Fruit fly (Drosophila melanogaster): ENCODE data around the gene Mi-2.
A peak's percentile ranks its signal among the peaks of the same experiment; 100 is the strongest.

The Mi-2 gene

DNA sequence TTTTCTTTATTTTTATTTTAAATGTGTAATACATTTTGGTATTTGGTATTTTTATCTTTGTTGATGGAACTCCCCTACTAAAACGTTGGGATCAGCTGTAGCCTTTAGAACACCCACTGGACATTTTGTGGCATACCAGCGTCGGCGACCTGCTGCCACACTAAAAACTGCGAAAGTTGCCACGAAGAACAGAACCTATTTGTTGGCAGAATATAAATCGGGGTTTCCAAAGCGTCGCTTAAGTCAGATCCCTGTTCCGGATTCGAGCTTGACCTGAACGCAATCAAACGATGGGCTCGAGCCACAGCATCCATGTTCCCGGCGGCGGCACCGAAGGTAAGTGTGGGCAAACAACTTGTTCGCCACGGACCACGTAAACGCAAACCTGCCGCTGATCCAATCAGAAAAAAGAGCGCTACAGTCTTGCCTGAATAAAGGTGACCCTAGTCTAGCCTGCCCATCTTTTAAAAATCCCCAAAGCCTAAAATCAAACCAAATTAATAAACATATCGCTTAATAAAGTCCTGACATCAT lies 14.8 kb upstream of the Mi-2 start, which contains the start of gene Grasp65:
Gene Grasp65, plus strand, starts transcription at position 173 of the 534 bp plus-strand sequence.
- peak; percentile 52 for TF ChIP-seq CG17801 (GFP tag; optimal IDR thresholded peaks at IDR 0.05; ENCODE audit: partially characterized antibody)

DNA sequence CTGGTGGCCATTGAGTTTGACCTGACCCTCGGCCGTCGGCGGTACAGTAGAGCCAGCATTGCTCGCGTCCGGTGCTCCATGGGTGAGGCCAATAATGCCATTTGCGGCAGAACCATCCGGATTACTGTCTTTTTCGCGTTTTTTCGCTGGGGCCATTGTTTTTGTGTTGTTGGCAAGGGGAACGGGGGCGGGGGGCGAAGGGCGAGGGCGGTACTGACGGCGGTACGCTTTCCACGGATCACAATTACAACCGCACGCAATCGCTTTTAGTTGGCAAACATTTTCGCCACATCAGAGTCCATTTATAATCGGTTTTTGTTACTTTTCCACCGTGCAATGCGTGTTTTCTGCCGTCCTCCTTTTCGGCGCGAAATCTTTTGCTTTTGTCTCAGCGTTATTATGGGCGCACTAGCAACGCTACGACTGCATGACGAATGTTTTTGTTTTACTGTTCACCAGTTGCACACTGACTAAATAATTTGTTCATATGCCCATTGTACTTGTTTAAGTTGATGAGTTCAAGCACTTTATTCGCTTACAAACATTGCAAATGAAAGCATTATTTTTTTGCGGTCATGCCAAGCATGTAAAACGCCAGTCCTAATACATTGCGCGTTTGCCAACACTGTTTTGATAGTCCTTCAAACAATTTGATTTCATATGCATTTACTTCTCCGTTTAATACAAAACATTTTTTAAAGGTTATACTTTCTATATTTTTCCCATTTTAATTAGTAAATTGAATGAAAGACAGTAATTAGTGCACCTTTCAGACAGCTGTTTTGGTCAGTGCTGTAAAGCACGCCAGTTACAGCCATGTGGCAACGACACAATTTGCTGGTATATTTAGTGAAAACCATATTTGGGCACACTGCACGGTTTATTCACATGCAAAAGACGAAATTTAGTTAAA lies 13.1 kb upstream of the Mi-2 start, which contains the start of gene Pfdn6:
Gene Pfdn6, plus strand, starts transcription at position 839 of the 913 bp plus-strand sequence.
- peak; percentile 82 for TF ChIP-seq CG17801 (GFP tag; optimal IDR thresholded peaks at IDR 0.05; ENCODE audit: partially characterized antibody)

DNA sequence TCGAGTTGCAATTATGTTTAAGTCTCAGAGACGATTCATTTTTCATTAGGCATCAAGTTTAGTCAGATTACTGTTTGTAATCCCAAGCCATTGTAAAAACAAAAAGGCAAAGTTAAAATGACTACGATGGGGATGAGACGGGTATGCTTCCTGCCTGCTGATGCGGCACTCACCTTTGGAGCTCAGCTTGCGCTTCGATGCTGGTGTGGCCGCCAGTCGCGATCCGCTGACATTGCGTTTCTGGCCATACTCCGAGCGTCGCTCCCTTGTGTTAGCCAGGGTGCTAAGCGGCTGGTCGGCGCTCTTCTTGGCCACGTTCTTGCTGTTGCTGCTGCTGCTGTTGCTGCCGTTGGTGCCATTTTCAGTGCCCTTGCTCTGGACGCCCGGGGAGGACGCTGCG lies 10.0 kb upstream of the Mi-2 start:
- no peak for TF ChIP-seq CG17801 (GFP tag; optimal IDR thresholded peaks at IDR 0.05; ENCODE audit: partially characterized antibody)

DNA sequence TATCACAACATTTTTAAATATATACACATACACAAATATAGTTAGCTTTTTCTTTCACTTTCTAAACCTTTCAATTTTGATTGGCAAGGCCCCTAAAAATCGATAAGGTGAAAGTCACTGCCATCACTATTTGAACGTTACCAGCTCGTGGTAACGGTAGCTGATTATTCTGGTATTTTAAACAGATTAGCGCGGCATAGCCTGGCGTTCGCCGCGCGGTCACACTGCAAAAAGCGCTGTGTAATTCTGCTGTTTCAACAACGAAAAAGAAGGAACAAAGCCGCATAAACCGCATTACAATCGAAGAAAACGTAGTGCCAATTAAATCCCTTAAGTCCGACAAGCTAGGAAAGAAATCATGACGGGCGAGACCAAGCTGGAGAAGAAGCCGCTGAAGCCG lies 4.8 kb upstream of the Mi-2 start, which contains the start of gene Rpn1:
Gene Rpn1, plus strand, starts transcription at position 219 of the 400 bp plus-strand sequence.
- TF ChIP-seq CG17801 (GFP tag; optimal IDR thresholded peaks at IDR 0.05; ENCODE audit: partially characterized antibody), result peak; percentile 47

DNA sequence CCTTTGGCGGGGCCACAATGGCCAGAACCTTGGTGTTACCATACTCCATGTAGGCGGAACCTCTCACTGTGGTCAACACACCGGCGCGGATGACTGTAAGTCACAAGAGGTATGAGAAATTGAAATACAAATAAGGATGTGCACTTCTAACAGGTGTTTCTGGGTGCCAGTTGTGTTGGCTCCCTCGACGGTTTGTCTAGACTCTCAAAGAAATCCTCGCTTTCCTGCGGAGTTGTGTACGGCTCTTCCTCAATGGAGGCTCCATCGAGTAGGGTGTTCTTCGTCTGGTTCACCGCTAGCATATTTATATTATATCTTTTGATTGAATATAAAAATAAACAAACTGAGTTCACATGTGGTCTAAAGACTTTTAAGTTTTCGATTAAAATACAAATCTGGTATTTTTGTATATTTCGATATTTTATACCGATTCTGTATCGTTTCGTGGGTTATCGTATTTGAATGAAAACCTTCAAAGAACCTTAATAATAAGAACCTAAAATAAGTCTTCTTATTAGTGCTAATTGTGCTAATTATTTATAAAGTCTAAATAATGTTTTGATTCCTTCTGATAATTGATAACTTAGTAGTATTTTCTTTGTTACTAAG lies 3.4 kb upstream of the Mi-2 start, which contains the start of gene Mtr3:
Gene Mtr3, minus strand, starts transcription at position 388 of the 609 bp plus-strand sequence.
- no peak for TF ChIP-seq CG17801 (GFP tag; optimal IDR thresholded peaks at IDR 0.05; ENCODE audit: partially characterized antibody)

DNA sequence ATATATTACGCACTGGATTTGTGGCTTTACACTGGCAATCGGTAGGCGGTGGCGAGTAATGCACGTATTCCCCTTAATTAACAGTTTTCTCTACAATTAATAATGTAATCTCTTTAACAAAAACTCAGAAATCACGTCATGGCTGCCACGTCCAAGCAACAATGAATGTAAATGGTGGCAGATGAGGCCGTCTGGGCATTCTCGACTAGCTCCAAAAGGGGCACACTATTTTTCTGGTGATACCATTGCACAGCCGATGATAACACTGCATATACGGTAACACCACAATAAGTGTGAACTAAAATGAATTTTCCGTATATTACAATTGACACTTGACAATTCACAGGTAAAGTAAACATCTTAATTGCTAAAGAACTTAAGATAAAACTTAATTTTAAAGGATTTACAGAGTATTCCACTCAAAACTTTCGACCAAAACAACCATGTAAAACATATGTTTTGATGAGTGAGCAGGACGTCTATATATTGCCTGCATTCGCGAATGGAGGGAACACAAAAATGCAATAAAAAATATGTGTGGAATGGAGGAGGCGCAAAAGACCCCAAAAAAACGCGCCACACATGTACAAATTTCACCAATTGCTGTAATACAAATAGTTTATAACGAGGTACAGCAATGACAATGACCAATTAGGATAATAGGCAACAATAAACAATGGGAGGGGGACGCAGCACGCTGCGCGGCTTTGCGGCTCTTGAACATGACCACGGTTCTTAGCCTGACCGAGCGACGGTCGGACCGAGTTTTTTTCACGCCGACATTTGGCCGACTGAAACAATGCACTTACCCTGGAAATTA lies 571 bp downstream of the Mi-2 start:
- TF ChIP-seq CG17801 (GFP tag; optimal IDR thresholded peaks at IDR 0.05; ENCODE audit: partially characterized antibody), result no peak

DNA sequence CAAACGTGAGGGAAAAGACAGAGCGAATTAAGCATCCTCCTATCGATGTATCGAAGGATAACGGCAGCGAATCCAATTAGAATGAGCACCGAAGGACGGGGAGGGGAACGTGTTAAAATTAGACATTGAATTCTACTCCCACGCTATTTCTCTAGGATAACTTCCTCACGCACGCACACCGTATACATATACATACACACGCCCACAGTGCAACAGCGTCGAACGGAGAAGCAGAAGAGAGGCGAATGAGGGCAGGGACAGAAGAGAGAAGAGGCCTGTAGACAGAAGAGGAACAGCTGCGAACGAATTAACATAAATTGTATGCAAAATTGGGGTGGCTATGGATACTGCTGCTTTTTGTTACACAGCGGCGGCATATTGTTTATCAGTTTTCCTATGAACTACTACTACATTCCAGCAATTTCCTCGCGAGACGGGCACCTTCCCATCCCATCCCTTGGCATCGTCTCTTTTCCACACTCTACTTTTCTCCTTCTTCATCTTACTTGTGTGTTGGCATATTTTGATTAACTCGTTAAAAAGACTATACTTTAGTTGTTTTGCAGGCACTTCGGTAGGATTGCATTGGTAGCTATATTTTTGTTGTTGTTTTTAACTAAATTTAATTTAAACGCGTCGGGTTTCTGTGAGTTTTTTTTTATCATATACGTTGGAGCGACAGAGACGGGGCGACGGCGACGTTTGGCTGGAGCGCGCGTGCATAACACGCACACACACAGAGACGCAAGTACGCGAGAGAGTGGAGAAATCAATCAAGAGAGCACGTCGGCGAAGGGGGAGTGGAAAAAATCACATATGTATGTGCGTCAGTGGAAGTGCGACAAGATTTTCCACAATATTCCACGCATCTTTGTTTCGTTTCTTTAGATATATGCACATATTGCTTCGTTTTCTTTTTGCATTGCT lies 1.6 kb downstream of the Mi-2 start:
- TF ChIP-seq CG17801 (GFP tag; optimal IDR thresholded peaks at IDR 0.05; ENCODE audit: partially characterized antibody), result no peak

DNA sequence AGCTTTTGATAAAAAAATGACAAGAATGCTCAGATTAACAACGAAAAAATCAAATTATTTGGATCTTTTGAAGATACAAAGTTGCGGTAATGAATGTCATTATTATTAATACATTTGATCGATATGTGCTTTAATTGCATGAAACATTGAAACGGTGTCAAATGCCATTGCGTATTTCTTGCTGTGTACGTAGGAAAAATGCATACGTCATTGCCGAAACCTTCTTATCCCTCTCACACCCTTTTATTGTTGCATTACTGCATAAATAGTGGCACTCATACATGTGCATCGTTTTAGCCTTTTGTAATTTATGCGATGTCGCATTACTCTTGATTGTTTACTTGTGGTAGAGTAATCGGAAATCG lies 2.3 kb downstream of the Mi-2 start:
- no peak for TF ChIP-seq CG17801 (GFP tag; optimal IDR thresholded peaks at IDR 0.05; ENCODE audit: partially characterized antibody)

DNA sequence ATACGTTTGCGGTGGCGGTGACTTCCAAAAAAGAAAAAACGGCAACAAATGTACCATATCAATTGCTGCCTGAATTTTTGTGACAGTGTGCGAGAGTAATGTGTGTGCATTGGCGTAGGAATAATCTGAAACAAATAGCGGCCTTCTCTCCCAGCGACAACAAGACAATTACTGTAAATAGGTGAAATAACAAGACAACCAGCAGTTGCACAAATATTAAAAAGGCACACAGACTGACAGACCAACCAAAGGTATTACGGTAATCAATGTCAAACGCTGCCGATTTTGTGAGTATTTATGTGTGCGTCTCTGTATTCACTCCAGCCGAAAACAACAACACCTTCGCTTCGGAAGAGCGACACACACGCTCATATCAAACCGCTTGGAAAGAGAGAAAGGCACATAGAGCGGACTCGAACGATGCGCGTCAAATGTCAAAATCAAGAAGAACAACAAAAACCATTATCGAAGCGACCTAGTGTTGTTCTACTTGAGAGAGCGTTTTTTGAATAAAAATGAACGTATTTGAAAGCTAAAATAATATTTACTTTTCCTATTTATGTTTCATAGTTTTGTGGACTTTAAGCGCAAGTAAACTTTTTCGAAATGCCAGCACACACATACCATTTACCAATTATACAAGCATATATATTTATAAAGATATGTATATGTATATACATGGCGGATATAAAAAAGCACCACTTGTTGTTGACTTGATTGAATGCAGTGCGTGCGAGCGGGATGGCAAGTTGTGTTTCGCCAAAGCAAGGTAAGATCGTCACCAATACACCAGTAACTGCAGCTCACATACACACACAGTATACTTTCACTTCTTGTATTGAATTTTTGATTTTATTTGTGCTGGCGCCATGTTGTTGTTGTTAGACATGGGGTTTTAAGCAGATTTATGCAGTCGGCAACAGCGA lies 3.0 kb downstream of the Mi-2 start:
- TF ChIP-seq CG17801 (GFP tag; optimal IDR thresholded peaks at IDR 0.05; ENCODE audit: partially characterized antibody), result no peak

DNA sequence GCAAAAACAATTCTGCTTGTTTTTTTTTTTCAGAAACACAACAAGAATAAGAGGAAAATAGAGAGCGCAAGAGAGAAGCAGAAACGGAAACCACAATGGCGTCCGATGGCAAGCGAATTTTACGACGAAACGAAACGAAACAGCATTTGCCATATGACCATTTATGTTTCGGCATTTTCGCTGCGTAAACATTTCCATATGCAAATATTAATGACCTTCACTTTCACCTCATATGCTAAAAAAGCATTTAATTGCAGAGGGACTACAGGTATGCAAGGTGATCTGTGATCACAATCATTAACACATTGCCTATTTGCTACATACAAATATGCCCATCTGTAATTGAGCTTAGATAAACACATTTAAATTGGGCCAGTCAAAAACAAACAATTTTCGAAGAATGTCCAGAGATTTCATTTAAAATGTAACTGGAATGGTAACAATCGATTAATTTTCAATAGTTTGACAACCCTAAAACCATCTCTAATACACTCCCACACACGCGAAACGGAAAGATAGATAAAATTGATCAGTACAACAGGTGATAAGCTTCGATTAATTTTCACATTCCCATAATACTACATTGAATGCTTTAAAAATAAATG lies 3.8 kb downstream of the Mi-2 start:
- TF ChIP-seq CG17801 (GFP tag; optimal IDR thresholded peaks at IDR 0.05; ENCODE audit: partially characterized antibody), result peak; percentile 59

DNA sequence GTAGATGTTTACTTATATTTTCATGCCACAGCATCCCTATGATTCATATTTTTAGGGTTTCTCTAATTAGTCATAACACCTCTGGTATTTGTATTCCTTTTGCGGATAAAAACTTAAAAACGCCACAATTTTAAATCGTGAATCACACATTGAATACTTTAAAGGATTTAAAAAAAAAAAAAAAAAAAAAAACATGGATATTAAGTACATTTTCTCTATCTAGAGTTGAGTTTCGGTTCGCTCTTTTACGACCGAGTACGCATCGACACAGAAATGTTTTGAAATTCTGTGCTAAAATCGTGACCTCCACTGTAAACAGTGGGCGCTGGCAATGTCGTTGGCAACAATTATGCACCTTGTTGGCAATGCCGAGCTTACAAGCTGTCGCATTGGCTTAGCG lies 4.6 kb downstream of the Mi-2 start:
- TF ChIP-seq CG17801 (GFP tag; optimal IDR thresholded peaks at IDR 0.05; ENCODE audit: partially characterized antibody), result no peak

DNA sequence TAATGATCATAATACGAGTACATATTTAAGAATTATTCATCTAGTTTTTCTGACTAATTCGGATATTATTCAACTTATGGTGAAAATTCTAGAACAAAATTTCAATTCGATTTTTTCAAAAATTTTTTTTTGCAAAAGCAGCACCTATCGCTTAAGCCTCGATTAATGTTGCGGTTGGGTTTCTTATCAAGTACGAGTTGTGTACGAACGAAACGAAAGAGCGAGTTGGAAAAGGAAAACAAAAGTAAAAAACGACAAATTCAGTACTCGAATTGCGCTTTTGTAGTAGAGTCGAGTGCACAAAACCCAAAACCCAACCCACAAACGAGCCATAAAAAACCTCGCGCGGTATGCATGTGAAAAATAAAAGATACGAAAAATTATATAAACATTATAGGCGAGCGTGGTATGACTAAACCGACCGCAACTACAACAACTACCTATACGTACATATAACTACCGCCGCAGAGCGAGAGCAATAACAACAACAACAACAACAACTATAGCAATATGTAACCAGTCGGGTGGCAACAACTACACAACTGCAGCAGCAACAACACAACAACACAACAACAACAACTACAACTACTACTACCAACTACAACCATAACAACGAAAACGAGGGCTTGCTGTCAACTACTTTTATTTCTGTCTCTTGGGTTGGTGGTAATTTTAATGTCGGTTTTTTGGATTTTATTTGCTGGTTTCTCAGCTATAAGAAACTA lies 5.4 kb downstream of the Mi-2 start:
- TF ChIP-seq CG17801 (GFP tag; optimal IDR thresholded peaks at IDR 0.05; ENCODE audit: partially characterized antibody), result peak; percentile 25
